Worm (Caenorhabditis elegans) whole organism, midembryonic: ENCODE data around the gene srr-1.

ENCODE experiments used
- T22C8.4 ChIP-seq: fragments of 200-800 bp; sonication (Bioruptor generic); IDR thresholded peaks from 2 replicates; pipeline ENCODE4 v1.3.6; 2022; ENCODE audit warnings: missing genetic modification characterization, missing compliant biosample characterization
- cog-1 ChIP-seq: sonication (generic microtip); optimal IDR thresholded peaks from 2 replicates; lab custom pipeline; 2016; ENCODE audit warnings: missing genetic modification characterization, missing compliant biosample characterization
- flt-1 ChIP-seq: fragments of 200-800 bp; sonication (Bioruptor generic); IDR thresholded peaks from 2 replicates; pipeline ENCODE4 v1.3.6; 2022; ENCODE audit warnings: missing genetic modification characterization, missing compliant biosample characterization
- klf-2 ChIP-seq: fragments of 200-800 bp; sonication (Bioruptor generic); conservative IDR thresholded peaks from 2 replicates; pipeline ENCODE4 v1.3.6; 2022; ENCODE audit warnings: missing genetic modification reagents, missing genetic modification characterization, missing compliant biosample characterization
- med-1 ChIP-seq: sonication (generic microtip); optimal IDR thresholded peaks from 2 replicates; lab custom pipeline; 2017; ENCODE audit warnings: missing genetic modification characterization, mild to moderate bottlenecking, missing compliant biosample characterization, antibody characterized with exemption, missing genetic modification reagents; ENCODE audit not compliant: insufficient read depth
- ref-1 ChIP-seq: fragments of 200-800 bp; sonication (Bioruptor generic); conservative IDR thresholded peaks from 2 replicates; pipeline ENCODE4 v1.3.6; 2022; ENCODE audit warnings: missing genetic modification reagents, missing genetic modification characterization, missing compliant biosample characterization
- tab-1 ChIP-seq: fragments of 200-800 bp; sonication (Bioruptor generic); IDR thresholded peaks from 2 replicates; pipeline ENCODE4 v1.3.6; 2022; ENCODE audit warnings: missing genetic modification characterization, missing compliant biosample characterization
- ztf-23 ChIP-seq: fragments of 200-800 bp; sonication (Bioruptor generic); IDR thresholded peaks from 2 replicates; pipeline ENCODE4 v1.3.6; 2022; ENCODE audit warnings: missing genetic modification reagents, missing genetic modification characterization, missing compliant biosample characterization
- ztf-29 ChIP-seq: fragments of 200-800 bp; sonication (Bioruptor generic); IDR thresholded peaks from 2 replicates; pipeline ENCODE4 v1.3.6; 2022; ENCODE audit warnings: missing genetic modification reagents, missing genetic modification characterization, missing compliant biosample characterization

DNA sequence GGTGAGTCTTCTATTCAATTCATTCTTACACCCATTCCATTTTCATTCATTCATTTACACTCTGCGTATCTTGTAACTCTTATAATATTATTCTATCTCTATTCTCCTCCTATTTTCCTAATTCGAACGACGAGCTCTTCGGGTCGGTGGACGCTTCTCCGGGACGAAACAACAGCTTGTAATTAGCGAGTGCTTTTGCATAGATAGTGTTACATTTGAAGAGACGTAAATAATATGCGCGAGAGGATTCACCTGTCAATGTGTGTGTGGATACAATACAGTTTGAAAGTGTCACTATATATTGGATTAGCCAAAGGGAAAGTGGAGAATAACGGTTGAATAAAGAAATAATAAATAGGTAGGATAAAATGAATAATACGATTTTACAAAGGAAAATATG lies 32.9 kb downstream of the srr-1 start:
- TF ChIP-seq ztf-29 (GFP tag; lab: Robert Waterston, UW) (no peak), cog-1 (tag; lab: Kevin White, UChicago) (no peak), T22C8.4 (GFP tag; lab: Robert Waterston, UW) (no peak), flt-1 (GFP tag; lab: Robert Waterston, UW) (no peak), tab-1 (GFP tag; lab: Robert Waterston, UW) (no peak), med-1 (GFP tag; lab: Kevin White, UChicago) (no peak), ztf-23 (GFP tag; lab: Robert Waterston, UW) (no peak), klf-2 (no peak), ref-1 (GFP tag; lab: Robert Waterston, UW) (no peak)
